Fruit fly (Drosophila melanogaster): ENCODE results near the gene Sh.

Sh gene

dm6 chrX:17963008-17963744 lies 99.9 kb downstream of the Sh start (continued):
- TF ChIP-seq btn (GFP tag; optimal IDR thresholded peaks at IDR 0.05) (no peak), CG6683 (GFP tag; optimal IDR thresholded peaks at IDR 0.05) (no peak), CG7271 (tag; optimal IDR thresholded peaks at IDR 0.05) (no peak), repo (GFP tag; optimal IDR thresholded peaks at IDR 0.05) (no peak), dysf (GFP tag; IDR thresholded peaks at IDR 0.05) (no peak), emc (GFP tag; optimal IDR thresholded peaks at IDR 0.05) (no peak), Hmr (GFP tag; optimal IDR thresholded peaks at IDR 0.05) (no peak), Deaf1 (tag; optimal IDR thresholded peaks at IDR 0.05) (peak; percentile 16), Oaz (GFP tag; IDR thresholded peaks at IDR 0.05) (no peak), CG2712 (tag; optimal IDR thresholded peaks at IDR 0.05) (no peak), fd96Cb (tag; optimal IDR thresholded peaks at IDR 0.05) (no peak), CG12155 (GFP tag; optimal IDR thresholded peaks at IDR 0.05) (no peak), Chrac-16 (GFP tag; optimal IDR thresholded peaks at IDR 0.05) (no peak), CG1602 (GFP tag; optimal IDR thresholded peaks at IDR 0.05) (no peak), CG12219 (GFP tag; optimal IDR thresholded peaks at IDR 0.05) (no peak), YL-1 (GFP tag; optimal IDR thresholded peaks at IDR 0.05) (no peak), CG32767 (GFP tag; IDR thresholded peaks at IDR 0.05) (peak; percentile 26; the same call in 1 of the 2 replicates), Spps (tag; optimal IDR thresholded peaks at IDR 0.05) (no peak), Neu2 (GFP tag; optimal IDR thresholded peaks at IDR 0.05; ENCODE audit: borderline replicate concordance) (no peak), lilli (GFP tag; optimal IDR thresholded peaks at IDR 0.05) (no peak), chm (GFP tag; IDR thresholded peaks at IDR 0.05) (no peak), CG13296 (GFP tag; optimal IDR thresholded peaks at IDR 0.05) (no peak), usp (GFP tag; optimal IDR thresholded peaks at IDR 0.05) (no peak), Opbp (GFP tag; IDR thresholded peaks at IDR 0.05; ENCODE audit: partially characterized antibody) (no peak), CG4360 (GFP tag; IDR thresholded peaks at IDR 0.05) (no peak), CG3407 (GFP tag; optimal IDR thresholded peaks at IDR 0.05) (no peak), psq (GFP tag; optimal IDR thresholded peaks at IDR 0.05) (peak; percentile 14), CG1233 (GFP tag; optimal IDR thresholded peaks at IDR 0.05) (no peak), Jarid2 (GFP tag; optimal IDR thresholded peaks at IDR 0.05) (no peak), Xrp1 (GFP tag; IDR thresholded peaks at IDR 0.05) (no peak), HLHmδ (GFP tag; optimal IDR thresholded peaks at IDR 0.05) (no peak), CG15514 (GFP tag; optimal IDR thresholded peaks at IDR 0.05) (no peak), pros (GFP tag; optimal IDR thresholded peaks at IDR 0.05) (no peak), fd3F (GFP tag; optimal IDR thresholded peaks at IDR 0.05) (no peak), NFAT (GFP tag; IDR thresholded peaks at IDR 0.05) (no peak), HmgD (GFP tag; optimal IDR thresholded peaks at IDR 0.05) (no peak), CG8388 (GFP tag; optimal IDR thresholded peaks at IDR 0.05) (no peak), caup (GFP tag; optimal IDR thresholded peaks at IDR 0.05; ENCODE audit: severe bottlenecking) (no peak), wor (GFP tag; IDR thresholded peaks at IDR 0.05) (no peak), h (optimal IDR thresholded peaks at IDR 0.05) (no peak), ken (GFP tag; IDR thresholded peaks at IDR 0.05) (no peak), NfI (GFP tag; optimal IDR thresholded peaks at IDR 0.05) (no peak), Trl (optimal IDR thresholded peaks at IDR 0.05) (peak; percentile 22 to 73), Trl (GFP tag; optimal IDR thresholded peaks at IDR 0.05) (no peak)

Measured in whole organism, embryonic.